Worm (Caenorhabditis elegans) whole organism, midembryonic: ENCODE measurements around the gene ess-2.

ENCODE experiments used
- flt-1 ChIP-seq: fragments of 200-800 bp; sonication (Bioruptor generic); IDR thresholded peaks from 2 replicates; pipeline ENCODE4 v1.3.6; 2022; ENCODE audit warnings: missing genetic modification characterization, missing compliant biosample characterization
- klf-2 ChIP-seq: fragments of 200-800 bp; sonication (Bioruptor generic); conservative IDR thresholded peaks from 2 replicates; pipeline ENCODE4 v1.3.6; 2022; ENCODE audit warnings: missing genetic modification reagents, missing genetic modification characterization, missing compliant biosample characterization

DNA sequence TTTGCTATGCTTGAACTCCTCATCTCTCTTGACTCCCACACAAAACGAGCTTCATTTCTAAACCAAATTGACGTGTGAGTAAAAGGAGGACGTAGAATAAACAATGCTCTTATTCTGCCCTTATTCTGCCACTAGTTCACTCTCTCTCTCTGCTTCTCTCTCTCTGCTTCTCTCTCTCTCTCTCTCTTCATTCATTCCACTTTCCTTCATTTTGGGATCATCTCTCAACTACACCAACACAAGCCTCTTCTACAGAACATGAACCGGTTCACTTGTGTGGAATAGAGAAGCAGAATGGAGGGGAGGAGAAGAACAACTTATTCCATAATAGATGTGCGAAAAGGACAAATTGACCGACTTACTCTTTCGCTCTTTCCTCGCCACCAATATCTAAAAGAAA, 13.2 kb upstream of the ess-2 start:
- TF ChIP-seq flt-1 (GFP tag; lab: Robert Waterston, UW): no peak
- no peak for TF ChIP-seq klf-2 (GFP tag; lab: Robert Waterston, UW)
